Fruit fly (Drosophila melanogaster) S2 (cell line): ENCODE results near the gene CG12605.

Experiments
- CG8478 ChIP-seq: fragments of >200 bp; optimal IDR thresholded peaks from 2 replicates; lab custom pipeline; 2018
- CTCF ChIP-seq, 2 experiments: fragments of >200 bp; optimal IDR thresholded peaks; 2 replicates each; lab custom pipeline; 2018

The CG12605 gene

DNA sequence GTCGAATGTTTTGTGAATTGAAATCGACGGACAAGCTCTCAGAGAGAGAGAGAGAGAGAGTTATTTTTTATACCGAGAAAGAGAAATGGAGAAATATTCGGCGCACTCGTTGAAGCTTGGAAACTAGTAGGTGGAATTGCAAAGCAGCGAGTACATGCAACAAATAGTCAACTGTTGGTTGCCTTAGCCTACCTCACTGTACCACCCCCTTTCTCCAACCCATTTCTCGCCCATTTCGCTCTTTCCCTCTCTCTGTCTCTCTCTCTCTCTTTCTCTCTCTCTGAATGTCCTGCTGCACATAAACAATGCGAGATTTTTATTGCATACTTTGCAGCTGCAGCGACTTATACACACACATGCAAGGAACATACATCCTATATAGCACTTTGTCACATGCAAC is 592 bp downstream of the CG12605 start:
- TF ChIP-seq CG8478 (no peak), CTCF (optimal IDR thresholded peaks at IDR 0.05; lab: Kevin White, UChicago) (no peak)

DNA sequence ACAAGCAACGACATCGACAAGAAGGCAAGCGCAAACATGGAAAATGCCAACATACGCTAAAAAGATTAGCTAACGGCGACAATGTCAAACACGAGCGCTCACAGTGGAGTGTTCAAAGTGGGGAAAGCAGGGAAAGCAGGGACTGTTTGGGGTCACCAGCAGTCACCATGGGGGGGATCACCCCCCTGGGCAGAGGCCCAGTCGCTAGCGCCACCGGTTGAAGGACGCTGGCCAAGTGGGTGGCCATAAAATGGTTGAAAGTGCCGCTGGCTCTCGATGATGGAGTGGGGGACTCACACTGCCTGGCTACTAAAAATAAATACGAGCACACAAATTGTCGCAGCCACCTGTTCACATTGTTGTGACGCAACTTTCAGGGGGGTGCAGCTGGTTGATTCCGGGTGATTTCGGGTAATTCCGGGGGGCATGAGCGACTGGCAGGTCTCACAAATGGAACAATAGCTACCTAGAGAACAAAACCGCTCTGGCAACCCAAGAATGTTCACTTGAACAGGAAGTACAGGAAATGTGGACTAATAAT is 3.6 kb downstream of the CG12605 start:
- TF ChIP-seq CTCF (optimal IDR thresholded peaks at IDR 0.05; lab: Kevin White, UChicago), result no peak
- TF ChIP-seq CG8478, result no peak

DNA sequence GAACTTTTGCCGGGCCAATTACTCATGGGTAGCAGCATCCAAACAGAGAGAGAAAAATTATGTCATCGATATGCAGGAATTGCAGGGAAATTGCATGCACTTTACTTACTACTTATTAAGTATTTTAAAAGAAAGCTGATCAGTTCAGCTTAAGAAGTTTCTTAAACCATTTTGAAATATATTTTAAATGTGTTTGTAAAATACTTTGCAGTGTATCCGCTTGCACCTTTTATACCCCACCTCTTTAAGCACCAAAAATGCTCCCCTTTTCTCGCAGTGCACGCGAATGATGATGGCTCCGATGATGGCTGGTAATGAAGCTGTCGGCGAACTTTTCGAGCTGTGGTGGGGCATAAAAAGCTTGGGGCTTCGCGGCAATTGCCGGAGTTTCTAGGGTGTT is 12.1 kb downstream of the CG12605 start, which contains the start of gene CG14984:
Gene CG14984 (minus strand): TSS at position 83 of the 400 bp plus-strand sequence.
- TF ChIP-seq CTCF (optimal IDR thresholded peaks at IDR 0.05; lab: Kevin White, UChicago), result no peak
- no peak for TF ChIP-seq CG8478

DNA sequence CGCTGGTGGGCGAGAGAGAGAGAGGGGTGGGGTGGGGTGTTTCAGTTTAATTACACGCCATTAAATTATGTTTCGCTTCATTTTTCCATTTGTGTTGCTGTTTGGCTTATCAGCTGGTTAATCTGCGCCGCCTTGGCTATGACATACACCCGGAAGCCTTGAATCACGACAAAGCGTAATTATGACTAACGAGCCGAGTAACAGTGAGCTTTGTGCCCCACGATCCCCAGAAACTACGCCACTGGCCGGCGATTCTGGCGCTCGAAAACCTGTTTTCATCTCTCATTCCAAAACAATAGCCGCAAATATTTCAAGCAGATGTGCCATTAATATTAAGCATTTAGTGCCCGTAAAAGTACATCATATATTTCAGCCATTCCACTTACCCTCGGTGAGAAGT is 12.7 kb downstream of the CG12605 start:
- TF ChIP-seq CTCF (optimal IDR thresholded peaks at IDR 0.05; lab: Kevin White, UChicago) (no peak), CG8478 (no peak)

DNA sequence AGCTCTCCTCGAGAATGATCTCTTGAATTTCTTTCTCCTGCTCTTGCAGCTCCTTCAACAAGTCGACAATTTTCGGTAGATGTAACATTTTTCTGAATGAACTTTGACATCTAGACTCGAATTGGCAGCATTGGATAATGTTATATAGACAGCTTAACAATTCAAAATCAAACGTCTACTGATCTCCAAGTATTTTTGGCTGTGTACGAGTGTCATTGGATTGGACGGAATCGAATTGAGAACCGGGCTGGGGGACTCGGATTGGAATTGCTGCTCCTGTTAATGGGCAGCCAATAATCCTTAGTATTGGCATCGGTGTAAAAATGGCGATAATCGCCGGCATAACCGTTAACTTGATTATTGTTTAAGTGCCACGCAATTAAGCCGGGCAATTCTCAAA is 15.4 kb downstream of the CG12605 start, which contains the start of gene CG14983:
Gene CG14983 (minus strand): TSS at position 101 of the 400 bp plus-strand sequence.
- TF ChIP-seq CTCF (optimal IDR thresholded peaks at IDR 0.05; lab: Kevin White, UChicago) (no peak), CG8478 (no peak)

DNA sequence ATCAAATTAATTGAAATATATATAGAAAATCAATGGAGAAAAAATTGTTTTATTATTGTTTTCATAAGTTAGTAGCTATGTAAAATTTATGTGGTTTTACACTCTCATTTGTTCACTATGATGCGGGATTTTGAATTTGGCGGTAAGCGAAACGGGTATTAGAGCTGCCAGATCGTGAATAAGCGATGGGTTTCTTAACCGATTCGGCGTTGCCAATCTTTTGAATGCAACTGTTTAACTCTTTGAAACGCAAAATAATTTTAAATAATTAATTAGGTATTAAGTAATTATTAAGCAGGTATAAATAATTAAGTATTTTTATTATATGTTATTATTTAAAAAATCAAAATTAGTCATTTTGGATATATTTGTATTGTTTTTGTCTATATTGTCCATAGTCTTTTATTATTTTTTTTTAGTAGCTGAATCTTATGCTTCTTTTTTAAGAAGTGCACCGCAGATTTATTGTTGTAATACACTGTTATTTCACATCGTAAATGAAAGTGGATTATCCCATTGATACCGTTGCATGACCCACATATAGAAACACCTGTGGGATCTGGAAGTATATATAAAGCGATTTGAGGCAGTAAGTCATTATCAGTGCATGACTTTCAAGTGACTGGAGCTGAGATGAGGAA is 17.1 kb downstream of the CG12605 start, which contains the start of gene CG10853:
Gene CG10853 (plus strand): TSS at position 591 of the 641 bp plus-strand sequence.
- no peak for TF ChIP-seq CTCF (optimal IDR thresholded peaks at IDR 0.05; lab: Kevin White, UChicago)
- TF ChIP-seq CG8478, result no peak

DNA sequence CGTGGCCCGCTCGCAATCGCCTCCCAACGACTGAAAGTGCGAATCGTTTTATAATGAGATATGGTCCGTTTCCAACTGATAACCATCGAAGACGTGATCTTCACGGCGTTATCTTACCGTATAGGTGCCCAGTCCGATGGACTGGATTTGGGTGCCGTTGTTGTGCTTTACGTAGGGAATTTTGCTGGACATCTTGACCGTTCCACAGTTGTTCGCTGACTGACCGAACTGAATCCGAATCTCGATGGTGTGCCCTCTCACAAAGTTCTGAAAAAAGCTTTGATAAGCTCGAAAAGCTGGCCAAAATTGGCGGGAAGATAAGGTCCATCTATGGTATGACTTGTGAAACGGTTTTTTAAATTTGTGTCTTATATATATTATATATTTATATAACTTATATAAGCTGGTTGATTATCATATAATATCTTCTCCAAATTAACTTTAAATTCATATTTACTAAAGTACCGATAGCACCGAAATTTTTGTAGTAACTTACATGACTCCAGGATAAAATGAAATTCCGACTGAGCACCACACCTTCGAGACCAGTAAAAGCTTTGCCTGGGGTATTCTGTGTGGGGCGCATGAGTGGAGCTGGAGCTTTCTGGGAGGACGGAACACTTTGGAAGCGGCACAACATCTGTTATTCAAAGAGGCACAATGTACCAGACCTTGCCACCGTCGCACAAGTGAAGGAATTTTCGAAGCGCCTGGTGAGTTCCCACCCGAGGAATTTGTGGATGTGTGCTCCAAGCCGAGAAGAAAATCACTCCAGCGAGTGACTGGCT is 22.1 kb downstream of the CG12605 start, which contains the start of the genes CG10863 and CG14982:
Gene CG10863 (minus strand): TSS at position 225 of the 788 bp plus-strand sequence.
Gene CG14982 (plus strand): TSS at position 470 of the 788 bp plus-strand sequence.
- TF ChIP-seq CG8478 (no peak), CTCF (optimal IDR thresholded peaks at IDR 0.05; lab: Kevin White, UChicago) (no peak)

DNA sequence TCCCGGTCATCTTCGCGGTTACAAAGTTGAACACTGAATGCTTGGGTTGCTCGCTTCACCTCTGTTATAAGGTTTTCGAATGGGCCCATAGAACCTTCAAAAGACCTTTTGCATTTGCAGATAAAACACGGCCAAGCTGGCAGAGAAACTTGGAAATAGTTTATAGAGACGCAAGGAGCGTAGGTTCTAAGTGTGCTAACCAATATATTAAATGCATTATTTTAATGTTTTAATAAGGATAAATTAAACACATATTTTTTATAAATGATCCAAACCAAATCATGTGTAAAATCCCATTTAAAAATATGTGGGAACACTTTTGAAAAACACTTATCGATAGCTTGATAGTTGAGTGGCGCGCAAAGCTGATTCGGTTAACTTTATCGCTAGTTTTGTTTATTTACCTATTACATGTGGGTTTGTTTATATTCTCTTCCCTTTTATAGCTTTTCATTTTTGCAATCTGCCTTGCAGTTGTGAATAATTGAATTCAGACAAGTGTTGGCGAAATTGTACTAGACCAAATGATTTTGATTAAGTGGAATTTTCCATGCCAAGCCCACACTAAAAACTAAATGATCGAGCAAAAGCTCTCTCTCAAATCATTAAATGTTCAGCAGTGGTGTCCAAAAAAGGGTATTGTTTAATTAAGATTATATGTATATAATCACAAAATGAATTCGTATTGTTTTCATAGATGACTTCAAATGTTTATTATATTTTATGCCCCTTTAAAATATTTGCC is 24.3 kb downstream of the CG12605 start, which contains the start of gene CG12766:
Gene CG12766 (minus strand): TSS at position 51 of the 745 bp plus-strand sequence.
- TF ChIP-seq CTCF (optimal IDR thresholded peaks at IDR 0.05; lab: Kevin White, UChicago), result no peak
- no peak for TF ChIP-seq CG8478

DNA sequence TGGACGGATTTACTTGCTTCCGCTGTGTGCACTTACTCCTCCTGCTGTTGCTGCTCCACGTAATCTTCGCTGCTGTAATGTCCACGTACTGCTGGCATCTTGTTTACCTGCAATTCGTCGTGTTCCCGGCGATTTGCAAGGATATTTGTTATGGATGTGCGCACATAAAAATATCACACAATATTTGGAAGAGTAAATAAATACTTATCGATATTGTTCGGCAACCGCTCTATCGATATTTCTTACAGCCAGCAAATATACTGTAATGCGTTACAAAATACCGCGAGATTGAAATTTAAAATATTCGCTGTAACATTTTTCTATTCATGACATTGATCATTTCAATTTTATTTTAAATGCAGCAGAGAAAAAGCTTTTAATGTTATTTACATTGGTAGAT is 26.8 kb downstream of the CG12605 start, which contains the start of gene CG10866:
Gene CG10866 (minus strand): TSS at position 187 of the 400 bp plus-strand sequence.
- TF ChIP-seq CG8478 (no peak), CTCF (optimal IDR thresholded peaks at IDR 0.05; lab: Kevin White, UChicago) (no peak)

DNA sequence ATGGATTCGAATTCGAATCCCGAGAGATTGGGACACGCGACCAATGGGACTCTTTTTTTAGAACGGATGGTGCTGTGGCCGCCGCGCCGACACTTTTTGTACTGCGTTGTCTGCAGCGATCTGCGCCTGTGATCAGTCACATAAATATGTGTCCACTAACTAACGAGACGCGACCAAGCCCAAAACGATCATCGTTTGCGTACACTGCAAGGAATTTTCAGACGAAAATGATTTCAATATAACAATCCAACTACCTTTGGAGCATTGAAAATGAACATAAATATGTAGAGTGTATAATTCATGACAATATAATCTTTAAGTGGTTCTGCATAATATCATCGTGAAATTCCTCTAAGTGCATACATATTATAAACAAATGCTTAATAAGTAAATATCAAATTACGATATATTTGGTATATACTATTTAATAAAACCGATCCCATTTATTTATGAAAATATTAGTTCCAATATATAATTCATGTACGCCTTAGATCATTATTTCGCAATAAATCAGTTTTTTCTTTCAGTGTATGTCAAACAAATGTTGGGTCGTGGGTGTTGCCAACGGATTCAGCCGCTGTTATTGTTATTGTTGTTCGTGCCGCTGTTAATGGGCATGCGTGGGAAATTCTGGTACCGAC is 28.9 kb downstream of the CG12605 start, which contains the start of gene Eip63F-1:
Gene Eip63F-1 (minus strand): TSS at position 51 of the 641 bp plus-strand sequence.
- TF ChIP-seq CG8478 (no peak), CTCF (optimal IDR thresholded peaks at IDR 0.05; lab: Kevin White, UChicago) (no peak)

DNA sequence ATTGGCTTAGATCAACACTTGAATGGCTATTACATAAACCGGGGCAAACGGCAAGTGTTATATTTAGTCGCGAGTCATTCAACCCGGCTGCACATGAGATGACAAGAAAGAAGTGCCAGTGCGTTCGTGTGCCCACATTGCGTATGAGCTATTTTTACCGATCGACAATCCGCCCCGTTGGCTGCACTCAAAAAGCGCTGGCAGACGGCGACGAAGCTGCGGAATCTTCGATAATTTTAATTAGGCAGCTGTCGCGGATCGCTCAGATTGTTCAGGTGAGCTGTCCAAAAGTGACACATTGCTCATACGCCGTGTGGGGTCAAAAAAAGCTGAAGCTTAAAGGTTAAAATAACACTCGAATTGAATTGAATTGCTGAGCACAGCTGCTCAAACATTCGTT is 30.5 kb downstream of the CG12605 start:
- no peak for TF ChIP-seq CTCF (optimal IDR thresholded peaks at IDR 0.05; lab: Kevin White, UChicago)
- no peak for TF ChIP-seq CG8478

DNA sequence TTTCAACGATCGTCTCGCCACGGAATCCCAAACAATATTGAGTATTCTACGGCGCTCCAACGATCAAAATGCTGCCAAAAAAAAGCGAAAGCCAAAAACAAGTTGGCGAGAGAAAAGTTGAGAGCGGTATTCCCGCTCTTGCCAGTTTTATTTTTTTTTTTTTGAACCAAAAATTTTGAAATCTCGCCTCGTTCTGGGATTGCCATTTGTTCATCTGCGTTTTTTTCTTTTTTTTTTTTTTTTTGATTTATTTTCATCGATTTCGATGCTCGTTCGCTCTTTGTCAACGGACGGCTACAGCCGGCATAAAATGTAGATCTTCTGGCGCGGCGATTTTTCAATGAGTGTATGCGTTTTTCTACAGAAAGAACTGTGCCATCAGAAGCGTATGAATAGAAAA is 31.0 kb downstream of the CG12605 start:
- TF ChIP-seq CTCF (optimal IDR thresholded peaks at IDR 0.05; lab: Kevin White, UChicago) (no peak), CG8478 (no peak)

DNA sequence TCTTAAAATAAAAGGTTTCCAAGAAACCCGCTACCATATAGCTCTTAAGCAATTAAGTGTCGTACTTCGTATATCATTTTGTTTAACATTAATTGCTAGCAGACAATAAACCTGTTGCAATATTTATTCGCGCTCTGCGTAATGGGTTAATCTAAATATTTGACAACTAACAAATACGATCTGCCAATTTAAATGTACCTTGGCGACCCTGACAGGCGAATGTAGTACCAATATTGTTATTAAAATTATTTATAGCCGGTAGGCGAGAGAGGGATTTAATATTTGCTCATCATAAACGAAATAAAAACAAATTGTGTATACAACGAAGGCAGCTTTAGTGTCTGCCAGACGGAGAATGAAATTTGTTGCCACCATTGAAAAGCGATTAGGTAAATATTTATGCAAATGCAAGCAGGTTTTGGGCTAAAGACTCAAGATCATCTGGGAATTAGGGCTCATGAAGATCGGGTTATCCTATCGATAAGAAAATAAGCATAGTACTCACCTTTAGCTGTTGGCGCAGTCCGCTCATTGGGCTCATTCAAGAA is 31.8 kb downstream of the CG12605 start:
- TF ChIP-seq CTCF (optimal IDR thresholded peaks at IDR 0.05; lab: Kevin White, UChicago) (no peak), CG8478 (no peak)

DNA sequence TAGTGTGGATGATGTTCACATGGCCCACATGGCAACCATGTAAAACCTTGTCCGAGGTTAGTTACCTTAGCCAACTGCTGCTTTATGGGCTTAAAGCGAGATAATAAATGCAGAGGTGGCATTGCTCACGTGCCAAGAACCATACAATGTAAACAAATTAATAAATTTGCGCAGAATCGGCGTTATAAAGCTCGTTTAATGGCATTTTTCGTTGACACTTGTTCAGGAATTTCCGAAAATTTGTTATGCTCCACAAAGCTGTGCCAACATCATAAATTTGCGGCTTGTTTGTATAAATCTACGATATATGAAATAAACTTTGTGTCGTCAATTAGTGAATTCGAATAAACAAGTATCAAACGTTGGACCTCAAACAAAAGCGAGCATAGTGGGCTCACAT is 32.8 kb downstream of the CG12605 start:
- TF ChIP-seq CTCF (optimal IDR thresholded peaks at IDR 0.05; lab: Kevin White, UChicago) (no peak), CG8478 (no peak)
